Worm (Caenorhabditis elegans) whole organism, L4/young adult: Measurements from ENCODE around the gene ZK822.9.

Experiments
- W03F9.2 ChIP-seq: fragments of 150-350 bp; optimal IDR thresholded peaks from 2 replicates; lab custom pipeline; 2014; ENCODE audit warnings: missing biosample characterization, missing genetic modification characterization
- dao-5 ChIP-seq: sonication (generic microtip); optimal IDR thresholded peaks from 2 replicates; lab custom pipeline; 2016; ENCODE audit warnings: missing genotype, missing genetic modification characterization, moderate library complexity, missing compliant biosample characterization
- him-1 ChIP-seq: sonication (generic microtip); optimal IDR thresholded peaks from 2 replicates; lab custom pipeline; 2016; ENCODE audit warnings: missing genotype, missing genetic modification reagents, missing genetic modification characterization, missing compliant biosample characterization

Gene ZK822.9

DNA sequence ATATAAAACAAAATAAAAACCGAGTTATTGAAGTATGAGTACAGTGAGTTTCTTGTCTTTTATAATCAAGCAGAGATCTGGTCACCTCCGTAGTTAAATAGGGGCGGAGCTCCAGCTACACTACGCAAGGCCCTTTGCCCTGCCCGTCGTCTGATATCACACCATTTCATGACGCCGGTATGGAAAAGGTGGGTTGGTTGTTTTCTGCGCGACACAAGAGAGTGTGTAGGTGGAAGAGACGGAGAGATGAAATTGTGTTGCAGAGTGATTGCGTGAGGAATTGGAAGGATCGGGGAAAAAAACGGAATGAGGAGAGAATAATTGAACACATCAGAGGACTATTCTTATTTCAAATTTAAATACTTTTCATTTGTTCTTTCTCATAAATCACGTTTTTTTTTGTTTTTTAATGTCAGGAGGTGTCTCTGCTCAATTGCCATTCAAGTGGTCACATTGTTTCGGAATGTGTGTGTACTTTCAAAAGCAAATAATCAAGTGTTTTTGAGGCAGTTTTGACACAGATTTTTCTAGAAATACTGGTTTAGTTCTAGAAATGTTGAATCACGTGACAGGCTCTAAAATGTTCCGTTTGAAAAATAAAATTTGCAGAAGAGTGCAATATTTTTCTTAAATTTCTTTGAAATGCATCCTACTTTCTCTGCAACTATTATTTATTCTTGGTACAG, at the start of gene ZK822.9:
ZK822.9 (plus strand) TSS at position 180 of the 686 bp plus-strand sequence.
- TF ChIP-seq dao-5 (tag; lab: Kevin White, UChicago) = no peak
- TF ChIP-seq W03F9.2 = no peak
- TF ChIP-seq him-1 (tag; lab: Kevin White, UChicago) = no peak

DNA sequence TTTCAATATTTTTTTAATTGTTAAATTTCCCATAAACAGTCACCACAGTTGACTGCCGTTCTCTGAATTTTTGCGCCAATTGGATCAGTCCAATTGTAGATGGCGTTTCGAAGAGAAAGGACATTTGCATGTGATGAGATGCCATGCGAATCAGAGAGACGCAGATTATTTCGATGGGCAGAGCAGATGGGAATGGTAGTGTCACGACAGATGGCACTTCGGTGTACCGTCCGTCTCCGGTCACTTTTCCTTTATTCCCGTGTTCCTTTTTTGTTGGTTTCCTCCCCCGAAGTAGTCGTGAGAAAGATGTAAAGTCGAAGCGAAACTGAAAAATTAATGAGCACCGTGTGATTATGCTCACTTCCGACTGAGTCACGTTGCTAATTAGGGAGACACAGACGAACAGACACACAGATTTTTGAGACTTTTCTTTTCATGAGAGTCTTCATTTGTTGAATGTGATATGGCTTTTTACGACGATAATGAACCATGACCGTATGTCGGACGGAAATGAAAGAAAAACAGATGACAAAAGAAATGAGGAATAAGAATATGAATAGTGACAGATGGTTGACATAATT, 48.0 kb upstream of the ZK822.9 start:
- no peak for TF ChIP-seq dao-5 (tag; lab: Kevin White, UChicago)
- TF ChIP-seq W03F9.2 = no peak
- TF ChIP-seq him-1 (tag; lab: Kevin White, UChicago) = no peak

DNA sequence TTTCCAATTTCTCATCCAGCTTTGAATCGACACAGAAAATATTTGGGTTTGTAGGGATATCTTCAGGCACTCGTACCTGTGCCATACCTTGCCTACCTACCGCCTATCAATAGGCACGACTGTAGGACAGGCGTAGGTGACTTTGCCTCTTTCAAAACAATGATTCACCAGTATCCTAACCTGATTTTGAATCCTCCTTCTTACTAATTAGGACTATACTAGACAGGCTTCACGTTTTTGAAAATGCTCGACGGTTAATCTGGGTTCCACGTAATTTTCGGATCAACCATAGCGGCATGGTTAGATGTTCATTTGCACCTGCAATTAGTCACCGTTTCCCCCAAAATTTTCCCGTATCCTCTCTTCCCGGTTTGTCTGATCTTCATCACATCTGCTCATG, 47.3 kb upstream of the ZK822.9 start:
- TF ChIP-seq W03F9.2 (no peak), him-1 (tag; lab: Kevin White, UChicago) (no peak), dao-5 (tag; lab: Kevin White, UChicago) (no peak)

DNA sequence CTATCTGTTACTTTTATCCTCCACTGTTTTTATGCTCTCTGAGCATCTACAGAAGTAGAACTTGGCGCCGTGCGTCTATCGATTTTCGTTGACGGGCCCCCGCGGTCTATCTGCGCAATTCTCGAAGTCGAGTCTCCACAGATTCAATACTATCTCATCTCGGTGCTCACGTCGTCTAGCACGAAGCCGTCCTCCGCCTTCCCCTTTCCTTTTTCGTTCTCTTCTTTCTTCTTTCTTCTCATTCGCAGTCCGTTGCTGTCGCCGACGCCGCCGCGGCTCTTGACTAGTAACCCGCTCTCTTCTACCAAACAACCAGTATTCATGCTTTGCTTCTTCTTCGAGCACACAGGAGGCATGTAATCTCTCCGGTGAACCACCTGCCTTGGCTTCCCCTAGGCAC, 44.7 kb upstream of the ZK822.9 start:
- peak; percentile 36 for TF ChIP-seq him-1 (tag; lab: Kevin White, UChicago)
- TF ChIP-seq W03F9.2 = no peak

DNA sequence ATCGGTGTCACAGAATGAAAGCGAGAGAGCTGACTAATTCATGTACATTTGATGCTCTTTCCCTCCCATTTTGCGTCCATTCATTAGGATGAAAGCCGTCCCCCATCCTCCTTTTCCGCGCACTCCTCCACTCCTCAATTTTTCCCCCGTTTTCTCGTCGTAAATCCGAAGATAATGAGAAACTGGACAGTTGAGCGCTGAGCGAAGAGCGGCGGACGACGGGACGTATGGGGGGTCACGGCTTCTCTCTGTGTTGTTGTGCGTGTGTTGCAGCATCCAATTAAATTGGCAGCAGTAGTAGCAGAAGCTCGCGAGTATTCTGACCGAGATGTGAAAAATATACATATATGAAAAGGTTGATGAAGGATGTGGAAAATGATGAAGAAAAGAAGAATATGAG, 43.8 kb upstream of the ZK822.9 start:
- TF ChIP-seq W03F9.2 = no peak
- no peak for TF ChIP-seq dao-5 (tag; lab: Kevin White, UChicago)
- TF ChIP-seq him-1 (tag; lab: Kevin White, UChicago) = no peak

DNA sequence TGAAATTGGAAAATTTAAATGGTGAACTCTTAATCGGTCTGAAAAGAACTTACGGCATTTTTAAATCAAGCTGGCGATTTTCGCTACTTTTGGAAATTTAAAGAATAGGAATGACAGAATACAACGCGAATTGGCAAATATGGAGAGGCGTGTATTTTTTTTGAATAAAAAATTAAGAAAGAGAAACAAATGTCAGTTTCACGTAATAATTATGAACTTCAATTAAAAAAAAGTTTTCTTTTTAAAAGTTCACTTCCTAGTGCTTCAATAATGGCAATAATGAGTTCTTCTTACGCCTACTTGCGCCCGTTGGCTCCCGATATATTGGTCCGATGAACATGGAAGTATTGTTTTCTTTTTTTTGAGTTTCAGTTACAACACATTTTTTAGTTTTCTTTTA, 38.1 kb upstream of the ZK822.9 start, which contains the start of gene pph-2:
pph-2 (minus strand) TSS at position 101 of the 400 bp plus-strand sequence.
- no peak for TF ChIP-seq him-1 (tag; lab: Kevin White, UChicago)
- TF ChIP-seq W03F9.2 = no peak
- TF ChIP-seq dao-5 (tag; lab: Kevin White, UChicago) = no peak

DNA sequence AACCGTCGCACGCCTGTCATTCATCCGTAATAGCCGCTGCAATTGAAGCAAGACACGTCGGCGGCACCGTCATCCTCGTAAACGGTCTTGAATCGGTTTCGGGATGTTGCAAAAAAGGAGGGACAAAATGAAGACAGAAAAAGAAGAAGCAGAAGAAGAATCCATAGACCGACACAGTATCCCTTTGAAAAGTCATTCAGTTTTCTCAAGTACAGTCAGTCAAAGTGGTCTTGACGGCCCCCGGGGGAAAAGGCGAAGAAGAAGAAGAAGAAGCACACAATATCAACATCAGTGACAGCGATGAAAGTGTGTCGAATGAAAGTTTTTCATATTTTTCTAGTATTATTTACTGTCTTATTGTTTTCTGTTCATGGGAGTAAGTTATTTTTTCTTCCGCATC, 37.5 kb upstream of the ZK822.9 start, which contains the start of gene cutl-27:
cutl-27 (plus strand) TSS at position 301 of the 400 bp plus-strand sequence.
- no peak for TF ChIP-seq him-1 (tag; lab: Kevin White, UChicago)
- TF ChIP-seq dao-5 (tag; lab: Kevin White, UChicago) = no peak
- no peak for TF ChIP-seq W03F9.2

DNA sequence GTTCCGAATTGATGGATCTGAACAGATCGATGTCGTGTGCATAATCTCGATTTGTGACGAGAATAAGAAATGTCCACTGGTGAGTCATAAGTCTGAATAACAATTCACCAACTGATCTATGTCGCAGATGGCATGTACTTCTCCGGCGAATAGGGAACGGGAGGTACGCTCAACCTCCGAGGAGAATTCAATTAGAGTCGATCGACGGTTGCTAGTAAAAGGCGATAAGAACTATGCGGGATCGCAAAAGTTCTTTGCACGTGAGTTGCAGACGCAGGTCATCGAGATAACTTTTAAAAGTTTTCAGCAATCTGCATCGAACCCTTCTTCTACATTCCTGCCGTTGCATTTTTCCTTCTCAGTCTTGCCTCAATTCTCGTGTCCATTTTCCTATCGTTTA, 33.2 kb upstream of the ZK822.9 start:
- TF ChIP-seq dao-5 (tag; lab: Kevin White, UChicago) = no peak
- TF ChIP-seq W03F9.2 = no peak
- TF ChIP-seq him-1 (tag; lab: Kevin White, UChicago) = no peak

DNA sequence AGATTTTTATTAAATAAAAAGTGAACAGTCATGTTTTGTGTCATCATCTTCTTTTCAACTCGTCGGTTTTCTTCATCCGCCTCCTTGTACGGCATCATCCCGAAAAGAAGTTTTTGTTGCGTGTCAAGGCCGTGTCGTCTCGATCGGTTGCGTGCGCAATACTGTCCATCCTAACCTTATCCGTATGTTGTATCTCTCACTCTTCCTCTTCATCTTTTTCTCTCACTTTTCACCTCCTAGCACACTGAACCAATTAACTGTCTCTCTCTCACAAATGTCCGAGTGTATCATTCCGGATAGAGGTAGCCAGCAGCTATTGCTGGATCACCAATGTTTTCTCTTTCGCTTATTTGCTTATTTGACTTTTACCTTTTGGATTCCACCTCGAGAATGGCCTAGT, 32.3 kb upstream of the ZK822.9 start:
- no peak for TF ChIP-seq him-1 (tag; lab: Kevin White, UChicago)
- no peak for TF ChIP-seq dao-5 (tag; lab: Kevin White, UChicago)
- TF ChIP-seq W03F9.2 = no peak

DNA sequence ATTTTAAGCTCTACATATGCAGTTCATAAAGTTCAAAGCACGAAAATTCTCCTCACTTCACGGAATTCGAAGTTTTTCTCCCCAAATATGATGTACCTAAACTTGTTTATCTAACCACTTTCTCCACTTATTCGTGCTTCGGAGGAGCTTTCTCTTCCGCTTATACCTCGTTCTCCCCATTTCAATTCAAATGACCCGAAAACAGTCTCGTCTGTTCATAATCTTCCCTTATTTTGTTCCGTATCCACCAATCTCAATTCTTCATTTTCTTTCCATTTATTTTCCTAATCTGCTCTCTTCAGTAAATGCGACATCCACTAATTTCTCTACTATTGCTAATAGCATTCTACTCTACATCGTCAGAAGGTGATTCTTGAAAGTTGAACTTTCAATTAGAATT, 30.4 kb upstream of the ZK822.9 start, which contains the start of gene let-653:
let-653 (plus strand) TSS at position 301 of the 400 bp plus-strand sequence.
- no peak for TF ChIP-seq him-1 (tag; lab: Kevin White, UChicago)
- no peak for TF ChIP-seq dao-5 (tag; lab: Kevin White, UChicago)
- no peak for TF ChIP-seq W03F9.2

DNA sequence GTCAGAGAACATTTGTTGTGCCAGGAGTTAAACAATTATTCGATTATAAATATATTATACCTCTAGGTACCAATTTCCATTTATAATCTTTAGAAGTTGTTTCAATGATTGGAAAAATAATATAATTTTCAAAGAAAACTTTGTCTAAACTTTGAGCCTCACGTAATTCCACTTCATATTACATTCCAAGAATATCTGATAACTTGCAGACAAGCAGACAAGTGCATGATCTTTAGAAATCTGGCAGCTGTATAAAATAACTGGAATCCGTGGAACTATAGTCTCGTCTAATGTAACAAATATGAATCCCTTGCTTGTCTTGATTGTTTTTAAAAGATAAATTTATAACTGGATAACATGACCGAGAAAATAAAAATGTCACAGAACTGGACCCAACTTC, 23.2 kb upstream of the ZK822.9 start:
- no peak for TF ChIP-seq W03F9.2
- no peak for TF ChIP-seq him-1 (tag; lab: Kevin White, UChicago)
- no peak for TF ChIP-seq dao-5 (tag; lab: Kevin White, UChicago)

DNA sequence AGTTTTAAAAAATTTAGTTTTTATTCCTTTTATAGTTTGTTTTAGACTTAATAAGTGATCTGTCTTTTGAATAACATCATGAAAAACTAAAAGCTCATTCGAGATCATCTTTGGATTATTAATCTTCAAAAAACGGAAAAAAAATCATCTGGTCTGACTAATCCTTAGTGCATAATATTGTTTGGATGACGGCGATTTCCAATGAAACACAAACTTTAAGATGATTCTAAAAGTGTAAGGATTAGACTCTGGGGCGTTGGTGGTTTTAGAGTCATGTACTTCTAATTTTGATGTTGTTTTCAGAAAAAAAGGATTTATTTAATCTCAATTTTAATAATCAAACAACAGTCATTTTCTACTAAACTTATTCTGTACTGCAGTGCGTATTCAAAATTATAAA, 22.4 kb upstream of the ZK822.9 start:
- TF ChIP-seq him-1 (tag; lab: Kevin White, UChicago) (no peak), W03F9.2 (no peak), dao-5 (tag; lab: Kevin White, UChicago) (no peak)

DNA sequence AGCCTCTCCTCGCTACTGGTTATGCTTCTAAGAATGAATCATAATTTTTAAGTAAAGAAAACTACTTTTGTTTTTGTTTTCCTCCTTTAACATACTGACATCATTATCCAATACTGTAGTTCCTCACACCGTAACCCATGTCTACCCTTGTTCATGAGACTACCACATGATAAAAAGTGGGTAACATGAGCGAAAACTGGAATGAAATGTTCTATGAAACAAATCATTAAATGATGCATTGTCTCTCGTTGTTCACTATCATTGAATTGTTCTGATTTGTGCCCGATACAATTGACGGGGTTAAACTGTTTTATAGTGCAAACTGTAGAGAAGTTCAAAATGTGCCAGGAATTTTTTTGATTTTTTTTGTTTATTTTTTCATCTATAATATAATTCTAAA, 18.0 kb upstream of the ZK822.9 start:
- no peak for TF ChIP-seq him-1 (tag; lab: Kevin White, UChicago)
- no peak for TF ChIP-seq dao-5 (tag; lab: Kevin White, UChicago)
- TF ChIP-seq W03F9.2 = no peak

DNA sequence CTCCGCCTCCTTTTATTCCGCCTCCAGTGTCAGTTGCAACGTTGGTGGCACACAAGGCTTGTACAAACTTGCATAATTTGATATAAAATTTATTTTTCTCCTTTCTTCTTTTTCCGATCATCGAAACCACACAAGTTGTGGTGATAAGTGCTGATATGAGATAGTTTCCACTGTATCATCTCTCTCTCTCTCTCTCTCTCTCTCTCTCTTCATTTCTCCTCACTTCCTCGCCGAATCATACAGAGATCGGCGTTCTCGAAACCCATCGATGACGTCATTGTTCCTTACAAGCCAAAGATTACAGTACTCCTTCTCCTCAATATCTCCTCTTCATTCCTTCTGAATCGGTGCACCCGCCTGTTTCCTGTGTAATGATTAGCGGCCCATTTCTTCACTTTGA, 16.4 kb upstream of the ZK822.9 start, which contains the start of gene nhr-43:
nhr-43 (plus strand) TSS at position 233 of the 400 bp plus-strand sequence.
- TF ChIP-seq W03F9.2 = no peak
- TF ChIP-seq him-1 (tag; lab: Kevin White, UChicago) = no peak
- no peak for TF ChIP-seq dao-5 (tag; lab: Kevin White, UChicago)
